Fruit fly (Drosophila melanogaster) whole organism, embryonic: ENCODE data around the gene CG15475.

Experiments
- Adf1 ChIP-seq: fragments of 200-800 bp; sonication (Bioruptor generic); IDR thresholded peaks from 2 replicates; pipeline ENCODE4 v1.3.6; 2022; ENCODE audit warnings: missing biosample characterization, missing genetic modification characterization
- CG10147 ChIP-seq: fragments of 200-800 bp; sonication (Bioruptor generic); optimal IDR thresholded peaks from 2 replicates; lab custom pipeline; 2019; ENCODE audit warnings: missing biosample characterization, mild to moderate bottlenecking, missing genetic modification characterization, moderate library complexity
- CG11085 ChIP-seq: fragments of 200-800 bp; sonication (Bioruptor generic); IDR thresholded peaks from 2 replicates; pipeline ENCODE4 v1.3.6; 2022; ENCODE audit warnings: missing biosample characterization, missing genetic modification characterization
- CG11695 ChIP-seq: fragments of 200-800 bp; sonication (Bioruptor generic); IDR thresholded peaks from 3 replicates; pipeline ENCODE4 v1.3.6; 2022; ENCODE audit warnings: missing biosample characterization, missing genetic modification characterization
- CG12104 ChIP-seq: fragments of 200-800 bp; sonication (Bioruptor generic); optimal IDR thresholded peaks from 3 replicates; lab custom pipeline; 2016; ENCODE audit warnings: missing biosample characterization, missing genetic modification characterization
- CG12236 ChIP-seq: fragments of 200-800 bp; sonication (Bioruptor generic); optimal IDR thresholded peaks from 2 replicates; lab custom pipeline; 2016; ENCODE audit warnings: missing biosample characterization, missing genetic modification characterization
- CG13894 ChIP-seq: fragments of 200-800 bp; sonication (Bioruptor generic); optimal IDR thresholded peaks from 3 replicates; lab custom pipeline; 2018; ENCODE audit warnings: missing biosample characterization, mild to moderate bottlenecking, missing genetic modification characterization, moderate library complexity
- CG14014 ChIP-seq: fragments of 200-800 bp; sonication (Bioruptor generic); IDR thresholded peaks from 2 replicates; pipeline ENCODE4 v1.3.6; 2022; ENCODE audit warnings: missing biosample characterization, missing genetic modification characterization
- CG14667 ChIP-seq: fragments of 200-800 bp; sonication (Bioruptor generic); IDR thresholded peaks from 2 replicates; pipeline ENCODE4 v1.3.6; 2022; ENCODE audit warnings: missing biosample characterization, missing genetic modification characterization
- CG1602 ChIP-seq: fragments of 200-800 bp; sonication (Bioruptor generic); optimal IDR thresholded peaks from 3 replicates; lab custom pipeline; 2016; ENCODE audit warnings: missing biosample characterization, missing genetic modification characterization
- CG17361 ChIP-seq: fragments of 200-800 bp; sonication (Bioruptor generic); IDR thresholded peaks from 3 replicates; pipeline ENCODE4 v1.3.6; 2022; ENCODE audit warnings: missing biosample characterization, missing genetic modification characterization
- CG17568 ChIP-seq: fragments of 200-800 bp; sonication (Bioruptor generic); optimal IDR thresholded peaks from 2 replicates; lab custom pipeline; 2018; ENCODE audit warnings: missing biosample characterization, mild to moderate bottlenecking, missing genetic modification characterization, moderate library complexity
- CG2120 ChIP-seq: fragments of 200-800 bp; sonication (Bioruptor generic); optimal IDR thresholded peaks from 3 replicates; lab custom pipeline; 2016; ENCODE audit warnings: missing biosample characterization, missing genetic modification characterization
- CG2202 ChIP-seq: fragments of 200-800 bp; sonication (Bioruptor generic); optimal IDR thresholded peaks from 2 replicates; lab custom pipeline; 2018; ENCODE audit warnings: missing biosample characterization, mild to moderate bottlenecking, missing genetic modification characterization
- CG2889 ChIP-seq: fragments of 200-800 bp; sonication (Bioruptor generic); IDR thresholded peaks from 3 replicates; pipeline ENCODE4 v1.3.6; 2022; ENCODE audit warnings: missing biosample characterization, missing genetic modification characterization
- CG32767 ChIP-seq: fragments of 200-800 bp; sonication (Bioruptor generic); IDR thresholded peaks from 2 replicates; pipeline ENCODE4 v1.3.6; 2022; ENCODE audit warnings: missing biosample characterization, missing genetic modification characterization
- CG4404 ChIP-seq: fragments of 200-800 bp; sonication (Bioruptor generic); IDR thresholded peaks from 2 replicates; pipeline ENCODE4 v1.3.6; 2022; ENCODE audit warnings: missing biosample characterization, missing genetic modification characterization
- CG4424 ChIP-seq: fragments of 200-800 bp; sonication (Bioruptor generic); optimal IDR thresholded peaks from 3 replicates; lab custom pipeline; 2016; ENCODE audit warnings: missing biosample characterization, missing genetic modification characterization
- CG7839 ChIP-seq: fragments of 200-800 bp; sonication (Bioruptor generic); optimal IDR thresholded peaks from 3 replicates; lab custom pipeline; 2018; ENCODE audit warnings: missing biosample characterization, mild to moderate bottlenecking, missing genetic modification characterization, moderate library complexity
- CG8089 ChIP-seq: fragments of 200-800 bp; sonication (Bioruptor generic); optimal IDR thresholded peaks from 3 replicates; lab custom pipeline; 2016; ENCODE audit warnings: missing biosample characterization, missing genetic modification characterization
- CG8765 ChIP-seq: fragments of 200-800 bp; sonication (Bioruptor generic); IDR thresholded peaks from 2 replicates; pipeline ENCODE4 v1.3.6; 2022; ENCODE audit warnings: missing biosample characterization, missing genetic modification characterization
- CkIIα-i1 ChIP-seq: fragments of 200-800 bp; sonication (Bioruptor generic); IDR thresholded peaks from 2 replicates; pipeline ENCODE4 v1.3.6; 2022; ENCODE audit warnings: missing biosample characterization, missing genetic modification characterization
- Dbx ChIP-seq: fragments of 200-800 bp; sonication (Bioruptor generic); IDR thresholded peaks from 3 replicates; pipeline ENCODE4 v1.3.6; 2022; ENCODE audit warnings: missing biosample characterization, missing genetic modification characterization
- Doc3 ChIP-seq: fragments of 200-800 bp; sonication (Bioruptor generic); IDR thresholded peaks from 3 replicates; pipeline ENCODE4 v1.3.6; 2022; ENCODE audit warnings: missing biosample characterization, missing genetic modification characterization; ENCODE audit not compliant: partially characterized antibody
- Eip74EF ChIP-seq, 2 experiments: fragments of 200-800 bp in 1 of 2; fragments of >200 bp in 1 of 2; sonication (Bioruptor generic) in 1 of 2; optimal IDR thresholded peaks; 2 replicates each; lab custom pipeline; 2017 to 2019; ENCODE audit warnings: missing biosample characterization in 2 of 2, missing genetic modification characterization in 2 of 2, mild to moderate bottlenecking in 1 of 2, moderate library complexity in 1 of 2
- Fer3 ChIP-seq: fragments of 200-800 bp; sonication (Bioruptor generic); optimal IDR thresholded peaks from 2 replicates; lab custom pipeline; 2018; ENCODE audit warnings: missing biosample characterization, mild to moderate bottlenecking, missing genetic modification characterization, moderate library complexity
- Kr ChIP-seq: fragments of 200-800 bp; sonication (Bioruptor generic); optimal IDR thresholded peaks from 2 replicates; lab custom pipeline; 2017; ENCODE audit warnings: missing biosample characterization, mild to moderate bottlenecking, missing genetic modification characterization
- Lim3 ChIP-seq: fragments of 200-800 bp; sonication (Bioruptor generic); IDR thresholded peaks from 2 replicates; pipeline ENCODE4 v1.3.6; 2022; ENCODE audit warnings: missing biosample characterization, missing genetic modification characterization
- MESR4 ChIP-seq: fragments of 200-800 bp; sonication (Bioruptor generic); optimal IDR thresholded peaks from 2 replicates; lab custom pipeline; 2018; ENCODE audit warnings: missing biosample characterization, mild to moderate bottlenecking, missing genetic modification characterization, moderate library complexity
- Pdp1 ChIP-seq, 2 experiments: fragments of 200-800 bp; sonication (Bioruptor generic); optimal IDR thresholded peaks; 3 replicates each; lab custom pipeline; 2016; ENCODE audit warnings: missing biosample characterization in 2 of 2, missing genetic modification characterization in 2 of 2, mild to moderate bottlenecking in 1 of 2, moderate library complexity in 1 of 2
- Rfx ChIP-seq: fragments of 200-800 bp; sonication (Bioruptor generic); IDR thresholded peaks from 2 replicates; pipeline ENCODE4 v1.3.6; 2022; ENCODE audit warnings: missing biosample characterization, missing genetic modification characterization
- Scr ChIP-seq: fragments of 200-800 bp; sonication (Bioruptor generic); IDR thresholded peaks from 2 replicates; pipeline ENCODE4 v1.3.6; 2022; ENCODE audit warnings: missing biosample characterization, missing genetic modification characterization; ENCODE audit not compliant: partially characterized antibody
- Sin3A ChIP-seq: fragments of >200 bp; optimal IDR thresholded peaks from 2 replicates; lab custom pipeline; 2018
- Xrp1 ChIP-seq: fragments of 200-800 bp; sonication (Bioruptor generic); IDR thresholded peaks from 2 replicates; pipeline ENCODE4 v1.3.6; 2022; ENCODE audit warnings: missing biosample characterization, missing genetic modification characterization
- caup ChIP-seq: fragments of 200-800 bp; sonication (Bioruptor generic); optimal IDR thresholded peaks from 3 replicates; lab custom pipeline; 2017; ENCODE audit warnings: missing biosample characterization, mild to moderate bottlenecking, missing genetic modification characterization, moderate library complexity; ENCODE audit not compliant: severe bottlenecking
- chm ChIP-seq: fragments of 200-800 bp; sonication (Bioruptor generic); IDR thresholded peaks from 2 replicates; pipeline ENCODE4 v1.3.6; 2022; ENCODE audit warnings: missing biosample characterization, missing genetic modification characterization
- chn ChIP-seq: fragments of 200-800 bp; sonication (Bioruptor generic); optimal IDR thresholded peaks from 2 replicates; lab custom pipeline; 2016; ENCODE audit warnings: missing biosample characterization, missing genetic modification characterization
- cwo ChIP-seq: fragments of 200-800 bp; sonication (Bioruptor generic); optimal IDR thresholded peaks from 3 replicates; lab custom pipeline; 2017; ENCODE audit warnings: missing biosample characterization, missing genetic modification characterization, mild to moderate bottlenecking, moderate library complexity, missing genetic modification reagents
- dysf ChIP-seq: fragments of 200-800 bp; sonication (Bioruptor generic); IDR thresholded peaks from 3 replicates; pipeline ENCODE4 v1.3.6; 2022; ENCODE audit warnings: missing biosample characterization, missing genetic modification characterization
- en ChIP-seq: fragments of 200-800 bp; sonication (Bioruptor generic); optimal IDR thresholded peaks from 2 replicates; lab custom pipeline; 2016; ENCODE audit warnings: missing biosample characterization, missing genetic modification characterization
- eve ChIP-seq, 2 experiments: fragments of >200 bp; optimal IDR thresholded peaks; 2 replicates each; lab custom pipeline; 2017; ENCODE audit warnings: missing biosample characterization in 2 of 2, missing genetic modification characterization in 2 of 2
- ewg ChIP-seq: fragments of 200-800 bp; sonication (Bioruptor generic); optimal IDR thresholded peaks from 3 replicates; lab custom pipeline; 2017; ENCODE audit warnings: mild to moderate bottlenecking, missing biosample characterization, missing genetic modification reagents, missing genetic modification characterization
- jigr1 ChIP-seq: fragments of 200-800 bp; sonication (Bioruptor generic); IDR thresholded peaks from 3 replicates; pipeline ENCODE4 v1.3.6; 2022; ENCODE audit warnings: missing biosample characterization, missing genetic modification characterization
- kay ChIP-seq: fragments of 200-800 bp; sonication (Bioruptor generic); optimal IDR thresholded peaks from 2 replicates; lab custom pipeline; 2016; ENCODE audit warnings: missing biosample characterization, missing genetic modification characterization
- pb ChIP-seq: fragments of 200-800 bp; sonication (Bioruptor generic); optimal IDR thresholded peaks from 3 replicates; lab custom pipeline; 2016; ENCODE audit warnings: missing biosample characterization, missing genetic modification characterization
- pho ChIP-seq: fragments of 200-800 bp; sonication (Bioruptor generic); optimal IDR thresholded peaks from 2 replicates; lab custom pipeline; 2016; ENCODE audit warnings: missing biosample characterization, missing genetic modification characterization
- sna ChIP-seq: fragments of 200-800 bp; sonication (Bioruptor generic); IDR thresholded peaks from 2 replicates; pipeline ENCODE4 v1.3.6; 2022; ENCODE audit warnings: missing biosample characterization, missing genetic modification characterization; ENCODE audit not compliant: partially characterized antibody
- sug ChIP-seq: fragments of 200-800 bp; optimal IDR thresholded peaks from 2 replicates; lab custom pipeline; 2019; ENCODE audit warnings: missing biosample characterization, mild to moderate bottlenecking, missing genetic modification characterization, moderate library complexity
- tgo ChIP-seq: fragments of 200-800 bp; sonication (Bioruptor generic); IDR thresholded peaks from 3 replicates; pipeline ENCODE4 v1.3.6; 2022; ENCODE audit warnings: missing biosample characterization, missing genetic modification characterization
- tll ChIP-seq, 2 experiments: fragments of 200-800 bp in 1 of 2; fragments of >200 bp in 1 of 2; sonication (Bioruptor generic) in 1 of 2; optimal IDR thresholded peaks; 2 replicates each; lab custom pipeline; 2017 to 2019; ENCODE audit warnings: missing biosample characterization in 2 of 2, missing genetic modification characterization in 2 of 2, mild to moderate bottlenecking in 1 of 2, moderate library complexity in 1 of 2

CG15475 gene

dm6 chr2L:20645394-20645869 is 31.1 kb downstream of the CG15475 start, which contains the start of the genes phr6-4 and CG2608 (continued):
- TF ChIP-seq Fer3 = peak; percentile 92
- TF ChIP-seq MESR4 (GFP tag; lab: Kevin White, UChicago) = peak; percentile 22
- peak; percentile 88 for TF ChIP-seq pho (GFP tag; lab: Kevin White, UChicago)
- TF ChIP-seq ewg = peak; percentile 80
- TF ChIP-seq CG8089 = peak; percentile 72
- peak; percentile 95 for TF ChIP-seq CG2120
- peak; percentile 86 for TF ChIP-seq dysf (GFP tag; lab: Robert Waterston, UW)
- TF ChIP-seq Scr (GFP tag; lab: Robert Waterston, UW) = no peak
- TF ChIP-seq CG12104 (GFP tag; lab: Kevin White, UChicago) = peak; percentile 91
- TF ChIP-seq CG11085 (GFP tag; lab: Robert Waterston, UW) = peak; percentile 77
- no peak for TF ChIP-seq Kr (GFP tag; lab: Kevin White, UChicago)
- peak; percentile 82 for TF ChIP-seq chm (GFP tag; lab: Robert Waterston, UW)
- peak; percentile 80; the same call in 1 of the 2 replicates for TF ChIP-seq CG8765
- peak; percentile 71; the same call in 1 of the 3 replicates for TF ChIP-seq jigr1 (GFP tag; lab: Robert Waterston, UW)
- TF ChIP-seq Eip74EF (GFP tag; optimal IDR thresholded peaks at IDR 0.05; lab: Kevin White, UChicago) = peak in 1 of 2 experiments; percentile 91
- peak; percentile 91 for TF ChIP-seq sug
- TF ChIP-seq CG14014 = peak; percentile 85
- peak; percentile 92 for TF ChIP-seq CG1602 (GFP tag; lab: Kevin White, UChicago)
- TF ChIP-seq CG2202 (tag; lab: Kevin White, UChicago) = peak; percentile 85
- TF ChIP-seq Adf1 (GFP tag; lab: Robert Waterston, UW) = peak; percentile 56
- peak; percentile 97 for TF ChIP-seq CG17361
- TF ChIP-seq Rfx (GFP tag; lab: Robert Waterston, UW) = peak; percentile 87
- TF ChIP-seq CG12236 (GFP tag; lab: Kevin White, UChicago) = peak; percentile 71
- TF ChIP-seq sna (GFP tag; lab: Robert Waterston, UW) = no peak
- peak; percentile 88 for TF ChIP-seq CG13894 (tag; lab: Kevin White, UChicago)
- peak; percentile 95 for TF ChIP-seq CG10147 (GFP tag; lab: Kevin White, UChicago)
- no peak for TF ChIP-seq Sin3A (lab: Kevin White, UChicago)
- peak; percentile 94 for TF ChIP-seq CG4424 (GFP tag; lab: Kevin White, UChicago)
- no peak for TF ChIP-seq eve (GFP tag; optimal IDR thresholded peaks at IDR 0.05; lab: Kevin White, UChicago)
- peak; percentile 76 for TF ChIP-seq CG4404 (GFP tag; lab: Robert Waterston, UW)
- peak; percentile 90 for TF ChIP-seq Dbx (GFP tag; lab: Robert Waterston, UW)
- no peak for TF ChIP-seq Doc3
- no peak for TF ChIP-seq CkIIα-i1 (GFP tag; lab: Robert Waterston, UW)
- peak; percentile 87 for TF ChIP-seq CG32767
- peak; percentile 81 for TF ChIP-seq cwo (GFP tag; lab: Kevin White, UChicago)
- peak; percentile 84 for TF ChIP-seq kay (GFP tag; lab: Kevin White, UChicago)
- peak; percentile 90 for TF ChIP-seq CG17568 (GFP tag; lab: Kevin White, UChicago)
- peak; percentile 90 for TF ChIP-seq chn (GFP tag; lab: Kevin White, UChicago)
- TF ChIP-seq en (GFP tag; lab: Kevin White, UChicago) = peak; percentile 63
- TF ChIP-seq CG14667 = peak; percentile 76
- peak; percentile 91 for TF ChIP-seq CG2889
- TF ChIP-seq tll (GFP tag; optimal IDR thresholded peaks at IDR 0.05; lab: Kevin White, UChicago) = no peak
- TF ChIP-seq tgo (GFP tag; lab: Robert Waterston, UW) = peak; percentile 73; the same call in 2 of the 3 replicates
- TF ChIP-seq CG7839 (tag; lab: Kevin White, UChicago) = peak; percentile 96
- TF ChIP-seq Lim3 = 0 out of 2 replicates have a peak, but pooled peaks have one; percentile 43
- peak; percentile 51 for TF ChIP-seq pb (GFP tag; lab: Kevin White, UChicago)
- TF ChIP-seq CG11695 = peak; percentile 89
- peak; percentile 91 to 93 for TF ChIP-seq Pdp1 (GFP tag; optimal IDR thresholded peaks at IDR 0.05; lab: Kevin White, UChicago)
- TF ChIP-seq Xrp1 (GFP tag; lab: Robert Waterston, UW) = peak; percentile 91
- peak; percentile 92 for TF ChIP-seq caup
